Worm (Caenorhabditis elegans) whole organism, L4 larva: ENCODE results near the gene znf-622.
A peak's percentile ranks its signal among the peaks of the same experiment; 100 is the strongest.

Source experiments
- F10B5.3 ChIP-seq: sonication (generic microtip); optimal IDR thresholded peaks from 2 replicates; lab custom pipeline; 2016; ENCODE audit warnings: mild to moderate bottlenecking, missing genetic modification characterization, missing compliant biosample characterization
- F26F4.8 ChIP-seq: fragments of 200-800 bp; sonication (Bioruptor generic); conservative IDR thresholded peaks from 2 replicates; pipeline ENCODE4 v1.3.6; 2022; ENCODE audit warnings: missing genetic modification characterization, missing compliant biosample characterization
- T20F7.1 ChIP-seq: fragments of 200-800 bp; sonication (Bioruptor generic); optimal IDR thresholded peaks from 2 replicates; lab custom pipeline; 2018; ENCODE audit warnings: mild to moderate bottlenecking, missing genetic modification characterization, missing compliant biosample characterization
- Y105C5A.15 ChIP-seq: fragments of 200-800 bp; sonication (Bioruptor generic); IDR thresholded peaks from 2 replicates; pipeline ENCODE4 v1.3.6; 2022; ENCODE audit warnings: missing genetic modification characterization, missing compliant biosample characterization
- Y48G9A.11 ChIP-seq: fragments of 200-800 bp; sonication (Bioruptor generic); IDR thresholded peaks from 2 replicates; pipeline ENCODE4 v1.3.6; 2022; ENCODE audit warnings: missing genetic modification reagents, missing genetic modification characterization, missing compliant biosample characterization
- Y5F2A.4 ChIP-seq: fragments of 200-800 bp; sonication (Bioruptor generic); optimal IDR thresholded peaks from 2 replicates; lab custom pipeline; 2018; ENCODE audit warnings: mild to moderate bottlenecking, missing genetic modification characterization, missing compliant biosample characterization
- aha-1 ChIP-seq: fragments of 150-350 bp; peaks from one replicate; lab custom pipeline; 2014; ENCODE audit warnings: missing biosample characterization, missing genetic modification characterization
- ceh-20 ChIP-seq: fragments of 200-800 bp; sonication (Bioruptor generic); IDR thresholded peaks from 2 replicates; pipeline ENCODE4 v1.3.6; 2022; ENCODE audit warnings: missing genetic modification reagents, missing genetic modification characterization, missing compliant biosample characterization
- ceh-28 ChIP-seq: fragments of 150-350 bp; optimal IDR thresholded peaks from 2 replicates; lab custom pipeline; 2014; ENCODE audit warnings: missing biosample characterization, missing genetic modification reagents, missing genetic modification characterization
- ceh-32 ChIP-seq: sonication (generic microtip); optimal IDR thresholded peaks from 2 replicates; lab custom pipeline; 2016; ENCODE audit warnings: mild to moderate bottlenecking, missing genetic modification characterization, missing compliant biosample characterization; ENCODE audit not compliant: poor library complexity
- ceh-62 ChIP-seq: sonication (generic microtip); optimal IDR thresholded peaks from 2 replicates; lab custom pipeline; 2017; ENCODE audit warnings: missing biosample characterization, missing genetic modification characterization
- daf-16 ChIP-seq, 3 experiments: sonication (generic microtip); optimal IDR thresholded peaks; 2 replicates each; lab custom pipeline; 2016 to 2017; ENCODE audit warnings: missing genetic modification characterization in 3 of 3, missing genetic modification reagents in 3 of 3, mild to moderate bottlenecking in 2 of 3, missing compliant biosample characterization in 2 of 3, missing biosample characterization in 1 of 3, moderate library complexity in 1 of 3
- daf-19 ChIP-seq: fragments of 200-800 bp; sonication (Bioruptor generic); conservative IDR thresholded peaks from 2 replicates; pipeline ENCODE4 v1.3.6; 2022; ENCODE audit warnings: missing genetic modification characterization, missing compliant biosample characterization
- dmd-8 ChIP-seq: fragments of 200-800 bp; sonication (Bioruptor generic); IDR thresholded peaks from 2 replicates; pipeline ENCODE4 v1.3.6; 2022; ENCODE audit warnings: missing genetic modification characterization, missing compliant biosample characterization
- fkh-10 ChIP-seq: fragments of 150-350 bp; optimal IDR thresholded peaks from 2 replicates; lab custom pipeline; 2014; ENCODE audit warnings: missing biosample characterization, missing genetic modification reagents, missing genetic modification characterization
- fos-1 ChIP-seq: fragments of 150-350 bp; optimal IDR thresholded peaks from 2 replicates; lab custom pipeline; 2014; ENCODE audit warnings: missing biosample characterization, missing genetic modification characterization
- gei-8 ChIP-seq: fragments of 200-800 bp; sonication (Bioruptor generic); optimal IDR thresholded peaks from 2 replicates; lab custom pipeline; 2018; ENCODE audit warnings: mild to moderate bottlenecking, missing genetic modification characterization, missing compliant biosample characterization
- hlh-11 ChIP-seq: fragments of 200-800 bp; sonication (Bioruptor generic); optimal IDR thresholded peaks from 2 replicates; lab custom pipeline; 2018; ENCODE audit warnings: mild to moderate bottlenecking, missing genetic modification characterization, missing compliant biosample characterization
- hlh-30 ChIP-seq: sonication (generic microtip); optimal IDR thresholded peaks from 2 replicates; lab custom pipeline; 2017; ENCODE audit warnings: antibody characterized with exemption, mild to moderate bottlenecking, missing genetic modification characterization, missing compliant biosample characterization; ENCODE audit not compliant: insufficient read depth
- hmg-1.1 ChIP-seq: fragments of 200-800 bp; sonication (Bioruptor generic); IDR thresholded peaks from 2 replicates; pipeline ENCODE4 v1.3.6; 2022; ENCODE audit warnings: missing genetic modification reagents, missing genetic modification characterization, missing compliant biosample characterization
- lir-3 ChIP-seq: sonication (generic microtip); optimal IDR thresholded peaks from 2 replicates; lab custom pipeline; 2016; ENCODE audit warnings: mild to moderate bottlenecking, missing genetic modification characterization, missing compliant biosample characterization
- lsy-2 ChIP-seq, 2 experiments: fragments of 150-350 bp in 1 of 2; sonication (generic microtip) in 1 of 2; optimal IDR thresholded peaks; 2 replicates each; lab custom pipeline; 2014 to 2017; ENCODE audit warnings: missing biosample characterization in 2 of 2, missing genetic modification characterization in 2 of 2
- mep-1 ChIP-seq: fragments of 150-350 bp; sonication (generic microtip); optimal IDR thresholded peaks from 3 replicates; lab custom pipeline; 2014; ENCODE audit warnings: missing biosample characterization, missing genetic modification characterization
- mes-2 ChIP-seq: sonication (generic microtip); optimal IDR thresholded peaks from 2 replicates; lab custom pipeline; 2016; ENCODE audit warnings: missing genotype, mild to moderate bottlenecking, missing genetic modification characterization, missing compliant biosample characterization; ENCODE audit not compliant: poor library complexity, severe bottlenecking
- nhr-102 ChIP-seq: sonication (generic microtip); optimal IDR thresholded peaks from 2 replicates; lab custom pipeline; 2016; ENCODE audit warnings: mild to moderate bottlenecking, missing genetic modification characterization, moderate library complexity, missing compliant biosample characterization
- nhr-11 ChIP-seq: fragments of 150-350 bp; optimal IDR thresholded peaks from 2 replicates; lab custom pipeline; 2014; ENCODE audit warnings: missing biosample characterization, missing genetic modification characterization
- nhr-237 ChIP-seq: sonication (generic microtip); optimal IDR thresholded peaks from 2 replicates; lab custom pipeline; 2017; ENCODE audit warnings: missing biosample characterization, missing genetic modification characterization
- pha-4 ChIP-seq, 2 experiments: fragments of 150-350 bp in 1 of 2; fragments of 200-800 bp in 1 of 2; sonication (Bioruptor generic) in 1 of 2; IDR thresholded peaks in 1 of 2; optimal IDR thresholded peaks in 1 of 2; 2 replicates each; pipeline versions ENCODE4 v1.3.6 to Lab custom; 2014 to 2022; ENCODE audit warnings: missing genetic modification characterization in 2 of 2, missing genetic modification reagents in 2 of 2, missing biosample characterization in 1 of 2, missing compliant biosample characterization in 1 of 2
- rbr-2 ChIP-seq: sonication (generic microtip); optimal IDR thresholded peaks from 2 replicates; lab custom pipeline; 2016; ENCODE audit warnings: missing genotype, missing genetic modification characterization, missing compliant biosample characterization
- skn-1 ChIP-seq: fragments of 150-350 bp; optimal IDR thresholded peaks from 2 replicates; lab custom pipeline; 2014; ENCODE audit warnings: missing biosample characterization, missing genetic modification characterization
- snpc-1.2 ChIP-seq: fragments of 200-800 bp; sonication (Bioruptor generic); IDR thresholded peaks from 2 replicates; pipeline ENCODE4 v1.3.6; 2022; ENCODE audit warnings: missing genetic modification reagents, missing genetic modification characterization, missing compliant biosample characterization
- spr-3 ChIP-seq: fragments of 200-800 bp; sonication (Bioruptor generic); optimal IDR thresholded peaks from 2 replicates; lab custom pipeline; 2018; ENCODE audit warnings: mild to moderate bottlenecking, missing genetic modification characterization, missing compliant biosample characterization
- tag-97 ChIP-seq: fragments of 200-800 bp; sonication (Bioruptor generic); IDR thresholded peaks from 2 replicates; pipeline ENCODE4 v1.3.6; 2022; ENCODE audit warnings: missing genetic modification characterization, missing compliant biosample characterization
- tra-1 ChIP-seq: fragments of 200-800 bp; sonication (Bioruptor generic); IDR thresholded peaks from 2 replicates; pipeline ENCODE4 v1.3.6; 2022; ENCODE audit warnings: missing genetic modification reagents, missing genetic modification characterization, missing compliant biosample characterization
- unc-62 ChIP-seq, 3 experiments: fragments of 150-350 bp in 1 of 3; sonication (generic microtip); optimal IDR thresholded peaks in 2 of 3; peaks in 1 of 3; 1 replicate in 1 of 3; 2 replicates in 2 of 3; lab custom pipeline; 2014 to 2017; ENCODE audit warnings: missing biosample characterization in 3 of 3, missing genetic modification characterization in 3 of 3, missing genetic modification reagents in 3 of 3, missing genotype in 1 of 3
- zip-11 ChIP-seq: fragments of 200-800 bp; sonication (Bioruptor generic); IDR thresholded peaks from 2 replicates; pipeline ENCODE4 v1.3.6; 2022; ENCODE audit warnings: missing genetic modification characterization, missing compliant biosample characterization
- zip-2 ChIP-seq: fragments of 150-350 bp; optimal IDR thresholded peaks from 2 replicates; lab custom pipeline; 2014; ENCODE audit warnings: missing biosample characterization, missing genetic modification characterization
- ztf-11 ChIP-seq: fragments of 150-350 bp; optimal IDR thresholded peaks from 2 replicates; lab custom pipeline; 2014; ENCODE audit warnings: missing biosample characterization, missing genetic modification characterization

Gene znf-622

ce11 chrIII:6396381-6396780 is 14.9 kb downstream of the znf-622 start (continued):
- no peak for TF ChIP-seq spr-3 (GFP tag; lab: Kevin White, UChicago)
- peak in 1 of 2 experiments; percentile 33 for TF ChIP-seq lsy-2 (tag; optimal IDR thresholded peaks at IDR 0.05; lab: Kevin White, UChicago)

ce11 chrIII:6398124-6398523 is 16.7 kb downstream of the znf-622 start:
- TF ChIP-seq rbr-2 (tag; lab: Kevin White, UChicago) (no peak), zip-11 (GFP tag; lab: Robert Waterston, UW) (no peak), mes-2 (tag; lab: Kevin White, UChicago) (no peak), mep-1 (no peak), nhr-102 (tag; lab: Kevin White, UChicago) (no peak), F10B5.3 (tag; lab: Kevin White, UChicago) (no peak), Y48G9A.11 (GFP tag; lab: Robert Waterston, UW) (no peak), skn-1 (tag; lab: Kevin White, UChicago) (no peak), unc-62 (GFP tag; optimal IDR thresholded peaks at IDR 0.05 in 1 of 2; lab: Kevin White, UChicago) (no peak), unc-62 (tag; optimal IDR thresholded peaks at IDR 0.05; lab: Kevin White, UChicago) (no peak), ceh-28 (no peak), F26F4.8 (GFP tag; lab: Robert Waterston, UW) (no peak), nhr-11 (tag; lab: Kevin White, UChicago) (peak; percentile 63), ceh-62 (tag; lab: Kevin White, UChicago) (no peak), zip-2 (tag; lab: Kevin White, UChicago) (no peak), lsy-2 (tag; optimal IDR thresholded peaks at IDR 0.05; lab: Kevin White, UChicago) (no peak), Y105C5A.15 (GFP tag; lab: Robert Waterston, UW) (no peak), dmd-8 (GFP tag; lab: Robert Waterston, UW) (no peak), T20F7.1 (GFP tag; lab: Kevin White, UChicago) (no peak), nhr-237 (no peak), daf-16 (GFP tag; optimal IDR thresholded peaks at IDR 0.05; lab: Kevin White, UChicago) (peak in 1 of 2 experiments; percentile 72), daf-16 (tag; optimal IDR thresholded peaks at IDR 0.05; lab: Kevin White, UChicago) (no peak), fos-1 (no peak), snpc-1.2 (GFP tag; lab: Robert Waterston, UW) (no peak), aha-1 (peak; percentile 65), spr-3 (GFP tag; lab: Kevin White, UChicago) (no peak), Y5F2A.4 (GFP tag; lab: Kevin White, UChicago) (no peak), gei-8 (no peak)

ce11 chrIII:6399424-6399823 is 18.0 kb downstream of the znf-622 start:
- TF ChIP-seq tra-1 (no peak), fkh-10 (GFP tag; lab: Kevin White, UChicago) (peak; percentile 73)

ce11 chrIII:6402346-6402745 is 20.9 kb downstream of the znf-622 start:
- TF ChIP-seq hlh-30 (tag; lab: Kevin White, UChicago): no peak
- TF ChIP-seq lir-3: no peak
- TF ChIP-seq ceh-32 (tag; lab: Kevin White, UChicago): no peak
- peak in 1 of 2 experiments; percentile 64 for TF ChIP-seq daf-16 (GFP tag; optimal IDR thresholded peaks at IDR 0.05; lab: Kevin White, UChicago)
- TF ChIP-seq daf-16 (tag; optimal IDR thresholded peaks at IDR 0.05; lab: Kevin White, UChicago): no peak
- TF ChIP-seq unc-62 (GFP tag; optimal IDR thresholded peaks at IDR 0.05 in 1 of 2; lab: Kevin White, UChicago): peak in 1 of 2 experiments; percentile 74
- no peak for TF ChIP-seq unc-62 (tag; optimal IDR thresholded peaks at IDR 0.05; lab: Kevin White, UChicago)
- peak; percentile 35 for TF ChIP-seq hlh-11 (tag; lab: Kevin White, UChicago)
- TF ChIP-seq ztf-11 (tag; lab: Kevin White, UChicago): no peak
- TF ChIP-seq ceh-20 (GFP tag; lab: Robert Waterston, UW): no peak
- TF ChIP-seq hmg-1.1 (GFP tag; lab: Robert Waterston, UW): no peak
- no peak for TF ChIP-seq tag-97 (GFP tag; lab: Robert Waterston, UW)
- TF ChIP-seq F10B5.3 (tag; lab: Kevin White, UChicago): no peak
- no peak for TF ChIP-seq daf-19 (GFP tag; lab: Robert Waterston, UW)
- TF ChIP-seq Y48G9A.11 (GFP tag; lab: Robert Waterston, UW): no peak
- TF ChIP-seq pha-4 (GFP tag; IDR thresholded peaks at IDR 0.05; lab: Robert Waterston, UW): no peak
- TF ChIP-seq pha-4 (tag; optimal IDR thresholded peaks at IDR 0.05; lab: Kevin White, UChicago): no peak
